Worm (Caenorhabditis elegans): Measurements from ENCODE around the gene F57C12.6.

DNA sequence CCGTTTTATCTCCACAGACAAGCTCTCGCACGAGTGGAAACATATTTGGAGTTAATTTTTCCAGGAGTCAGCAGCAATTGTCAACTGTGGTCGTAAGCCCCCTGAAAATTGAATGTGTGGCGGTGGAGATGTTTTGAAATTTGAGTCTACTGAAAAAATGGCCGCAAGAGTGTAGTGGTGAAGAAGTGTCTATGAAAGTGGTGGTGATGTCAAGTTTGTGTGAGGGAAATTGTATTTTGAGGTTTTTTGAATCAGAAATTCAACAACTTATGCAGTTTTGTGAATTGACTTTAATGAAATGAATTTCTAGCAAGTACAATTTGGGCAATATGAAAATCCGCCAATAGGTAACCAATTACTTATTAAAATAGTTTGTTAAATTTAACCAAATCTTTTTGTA lies 18.8 kb upstream of the F57C12.6 start, which contains the start of gene mrp-2:
- TF ChIP-seq flt-1 (GFP tag; IDR thresholded peaks at IDR 0.05) (no peak), B0310.2 (tag; optimal IDR thresholded peaks at IDR 0.05) (no peak), ceh-36 (tag; optimal IDR thresholded peaks at IDR 0.05) (no peak), hnd-1 (tag; optimal IDR thresholded peaks at IDR 0.05) (no peak)

Data from whole organism, early embryonic.